Worm (Caenorhabditis elegans): ENCODE data around the gene F40F12.3.

ce11 chrIII:9964416-9964815 is 43.8 kb upstream of the F40F12.3 start:
- TF ChIP-seq skn-1 (tag; optimal IDR thresholded peaks at IDR 0.05) (no peak), ztf-11 (tag; optimal IDR thresholded peaks at IDR 0.05) (no peak), fos-1 (tag; optimal IDR thresholded peaks at IDR 0.05) (no peak), nhr-25 (tag; optimal IDR thresholded peaks at IDR 0.05; ENCODE audit: borderline replicate concordance, insufficient read depth) (no peak), jun-1 (tag; optimal IDR thresholded peaks at IDR 0.05) (no peak)
